Fruit fly (Drosophila melanogaster) whole organism, wandering third instar larva: ENCODE results near the gene rdgB.

Experiments used
- HLH106 ChIP-seq: fragments of 200-800 bp; optimal IDR thresholded peaks from 3 replicates; lab custom pipeline; 2019; ENCODE audit warnings: missing biosample characterization, mild to moderate bottlenecking, missing genetic modification characterization, moderate library complexity
- Myc ChIP-seq: fragments of >200 bp; optimal IDR thresholded peaks from 2 replicates; lab custom pipeline; 2017
- N ChIP-seq: fragments of >200 bp; optimal IDR thresholded peaks from 2 replicates; lab custom pipeline; 2018; ENCODE audit warnings: missing biosample characterization, missing external identifiers, missing genetic modification characterization
- OdsH ChIP-seq: fragments of 200-800 bp; sonication (Bioruptor generic); optimal IDR thresholded peaks from 2 replicates; lab custom pipeline; 2016; ENCODE audit warnings: missing biosample characterization, mild to moderate bottlenecking, missing genetic modification characterization
- brk ChIP-seq: fragments of 200-800 bp; sonication (Bioruptor generic); optimal IDR thresholded peaks from 2 replicates; lab custom pipeline; 2016; ENCODE audit warnings: missing biosample characterization, mild to moderate bottlenecking, missing genetic modification characterization
- dmrt93B ChIP-seq: fragments of 200-800 bp; sonication (Bioruptor generic); optimal IDR thresholded peaks from 2 replicates; lab custom pipeline; 2018; ENCODE audit warnings: missing biosample characterization, mild to moderate bottlenecking, missing genetic modification characterization
- dsf ChIP-seq: sonication (Bioruptor generic); optimal IDR thresholded peaks from 2 replicates; lab custom pipeline; 2016; ENCODE audit warnings: missing biosample characterization, missing genetic modification characterization, borderline replicate concordance
- fru ChIP-seq: fragments of 200-800 bp; sonication (Bioruptor generic); optimal IDR thresholded peaks from 3 replicates; lab custom pipeline; 2016; ENCODE audit warnings: missing biosample characterization, mild to moderate bottlenecking, missing genetic modification characterization
- lola ChIP-seq: fragments of >200 bp; optimal IDR thresholded peaks from 2 replicates; lab custom pipeline; 2017; ENCODE audit warnings: missing biosample characterization, missing genetic modification characterization
- psq ChIP-seq: fragments of 200-800 bp; sonication (Bioruptor generic); optimal IDR thresholded peaks from 3 replicates; lab custom pipeline; 2017; ENCODE audit warnings: missing biosample characterization, mild to moderate bottlenecking, missing genetic modification characterization, moderate library complexity
- usp ChIP-seq: fragments of >200 bp; optimal IDR thresholded peaks from 2 replicates; lab custom pipeline; 2017; ENCODE audit warnings: missing biosample characterization, missing genetic modification characterization
- woc ChIP-seq: sonication (Bioruptor generic); optimal IDR thresholded peaks from 2 replicates; lab custom pipeline; 2016; ENCODE audit warnings: missing biosample characterization, mild to moderate bottlenecking, missing genetic modification characterization

DNA sequence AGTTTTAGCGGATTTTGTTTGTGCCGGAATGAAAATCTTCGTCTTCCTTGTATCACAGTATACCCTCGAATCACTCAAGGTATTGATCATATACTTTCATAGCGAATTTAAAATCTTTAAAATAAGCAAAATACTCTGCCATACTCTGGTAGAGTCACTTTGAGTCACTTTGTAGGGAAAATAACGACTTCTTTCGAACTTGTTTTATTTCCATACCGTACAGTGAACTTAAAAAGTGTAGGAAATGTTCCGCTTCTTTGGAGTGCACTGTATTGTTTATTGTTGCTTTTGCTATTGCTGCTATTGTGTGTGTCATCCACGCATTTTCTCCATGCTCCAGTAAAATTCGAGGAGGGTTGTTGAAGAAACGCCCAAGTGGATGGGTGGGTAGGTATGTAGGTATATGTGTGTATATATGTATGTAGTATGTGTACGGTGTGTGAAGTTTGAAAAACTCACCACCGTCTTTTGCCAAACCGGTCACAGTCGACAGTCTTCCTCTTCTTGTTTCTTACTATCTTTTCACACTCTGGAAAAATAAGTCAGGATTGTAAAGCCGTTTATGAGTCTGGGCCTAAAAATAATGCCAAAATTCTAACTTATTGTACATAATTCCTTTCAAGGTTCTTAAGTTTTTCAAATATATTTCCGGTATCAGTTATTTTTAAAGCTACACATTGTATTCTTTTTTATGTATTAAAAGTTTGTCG, 26.6 kb downstream of the rdgB start:
- TF ChIP-seq fru (GFP tag; lab: Kevin White, UChicago) (no peak), psq (GFP tag; lab: Kevin White, UChicago) (no peak), N (GFP tag; lab: Kevin White, UChicago) (no peak), Myc (no peak), lola (GFP tag; lab: Kevin White, UChicago) (no peak), brk (GFP tag; lab: Kevin White, UChicago) (no peak), OdsH (GFP tag; lab: Kevin White, UChicago) (no peak), HLH106 (tag; lab: Kevin White, UChicago) (no peak), dsf (GFP tag; lab: Kevin White, UChicago) (no peak), usp (GFP tag; lab: Kevin White, UChicago) (no peak), woc (GFP tag; lab: Kevin White, UChicago) (no peak), dmrt93B (GFP tag; lab: Kevin White, UChicago) (no peak)
